Worm (Caenorhabditis elegans): ENCODE results near the gene Y46E12A.3.

The Y46E12A.3 gene

DNA sequence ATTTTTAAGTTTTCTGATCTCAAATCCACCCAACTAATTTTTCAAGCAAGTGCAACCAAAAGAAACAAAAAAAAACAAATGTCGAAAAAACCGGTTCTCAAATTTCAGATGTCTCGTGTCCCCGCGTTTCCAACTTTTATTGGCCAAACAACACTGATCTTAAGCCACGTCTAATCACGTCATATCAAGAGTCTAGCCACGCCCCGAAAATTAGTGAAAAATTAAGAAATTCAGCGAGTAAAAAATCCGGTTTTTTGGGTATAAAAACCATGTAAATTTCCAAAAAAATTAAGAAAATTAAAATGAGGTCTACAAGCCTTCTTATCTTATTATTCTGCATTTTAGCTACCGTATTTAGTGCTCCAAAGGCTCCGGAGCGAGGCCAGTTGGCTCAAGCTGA lies 8.5 kb upstream of the Y46E12A.3 start, which contains the start of gene cnc-6:
cnc-6 (plus strand) TSS at position 301 of the 400 bp plus-strand sequence.
- no peak for TF ChIP-seq efl-1 (GFP tag; optimal IDR thresholded peaks at IDR 0.05)
- TF ChIP-seq madf-3 (GFP tag; IDR thresholded peaks at IDR 0.05), result no peak
- no peak for TF ChIP-seq xnd-1 (tag; optimal IDR thresholded peaks at IDR 0.05)
- TF ChIP-seq ceh-27 (GFP tag; optimal IDR thresholded peaks at IDR 0.05), result no peak
- TF ChIP-seq tbp1 (GFP tag; optimal IDR thresholded peaks at IDR 0.05), result no peak
- no peak for TF ChIP-seq F37B4.10 (GFP tag; IDR thresholded peaks at IDR 0.05)
- TF ChIP-seq lin-35 (GFP tag; optimal IDR thresholded peaks at IDR 0.05), result no peak
- no peak for TF ChIP-seq F57A8.1 (GFP tag; optimal IDR thresholded peaks at IDR 0.05)
- TF ChIP-seq ama-1 (optimal IDR thresholded peaks at IDR 0.05), result no peak
- TF ChIP-seq ama-1 (GFP tag; optimal IDR thresholded peaks at IDR 0.05), result no peak
- no peak for TF ChIP-seq gei-17 (GFP tag; optimal IDR thresholded peaks at IDR 0.05)
- no peak for TF ChIP-seq bed-2 (GFP tag; IDR thresholded peaks at IDR 0.05)
- TF ChIP-seq aptf-2 (GFP tag; conservative IDR thresholded peaks at IDR 0.05), result no peak
- no peak for TF ChIP-seq Y95B8A.8 (GFP tag; IDR thresholded peaks at IDR 0.05)
- TF ChIP-seq akir-1 (GFP tag; optimal IDR thresholded peaks at IDR 0.05), result no peak
- no peak for TF ChIP-seq F39B2.1 (GFP tag; IDR thresholded peaks at IDR 0.05)
- TF ChIP-seq attf-3 (GFP tag; conservative IDR thresholded peaks at IDR 0.05), result no peak
- TF ChIP-seq nhr-179 (tag; optimal IDR thresholded peaks at IDR 0.05), result no peak
- TF ChIP-seq ceh-40 (GFP tag; IDR thresholded peaks at IDR 0.05), result no peak
- no peak for TF ChIP-seq die-1 (tag; optimal IDR thresholded peaks at IDR 0.05)

DNA sequence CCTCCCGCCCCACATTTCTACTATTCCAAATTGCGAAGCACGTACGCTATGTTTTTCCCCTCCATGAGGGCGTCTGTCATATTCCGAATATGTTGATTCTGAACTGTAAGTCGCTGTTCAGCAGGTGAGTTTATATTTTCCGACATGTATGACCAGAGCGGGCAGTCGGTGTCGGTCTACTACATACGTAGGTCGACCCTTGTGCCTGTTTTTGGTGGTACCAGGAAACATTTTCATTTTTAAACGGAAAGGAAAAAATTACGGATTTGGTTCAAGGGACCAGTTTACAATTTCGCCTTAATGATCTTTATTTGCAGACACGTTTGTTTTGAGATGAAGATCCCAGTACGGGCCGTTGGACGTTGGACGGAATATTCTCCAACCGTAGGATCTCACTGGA lies 3.9 kb upstream of the Y46E12A.3 start, which contains the start of gene Y46E12A.2:
Y46E12A.2 (plus strand) TSS at position 301 of the 400 bp plus-strand sequence.
- TF ChIP-seq sea-2 (GFP tag; IDR thresholded peaks at IDR 0.05) (no peak), him-1 (tag; optimal IDR thresholded peaks at IDR 0.05) (no peak), snpc-3.4 (tag; optimal IDR thresholded peaks at IDR 0.05) (no peak), F33H1.4 (GFP tag; IDR thresholded peaks at IDR 0.05) (no peak), B0019.2 (GFP tag; conservative IDR thresholded peaks at IDR 0.05) (no peak), lsy-27 (tag; optimal IDR thresholded peaks at IDR 0.05; ENCODE audit: borderline replicate concordance, insufficient read depth) (no peak), C06A6.2 (GFP tag; conservative IDR thresholded peaks at IDR 0.05) (no peak), madf-6 (GFP tag; IDR thresholded peaks at IDR 0.05) (no peak), atf-7 (tag; optimal IDR thresholded peaks at IDR 0.05) (no peak), lin-26 (GFP tag; IDR thresholded peaks at IDR 0.05) (no peak), Y53F4B.3 (GFP tag; IDR thresholded peaks at IDR 0.05) (no peak), F23B12.7 (tag; optimal IDR thresholded peaks at IDR 0.05; ENCODE audit: insufficient read depth) (no peak), egl-44 (GFP tag; IDR thresholded peaks at IDR 0.05) (no peak), K11D2.4 (GFP tag; IDR thresholded peaks at IDR 0.05) (no peak), egl-18 (GFP tag; IDR thresholded peaks at IDR 0.05) (no peak), ets-4 (GFP tag; optimal IDR thresholded peaks at IDR 0.05) (no peak), hmg-1.2 (GFP tag; IDR thresholded peaks at IDR 0.05) (no peak), attf-3 (GFP tag; conservative IDR thresholded peaks at IDR 0.05) (no peak), ztf-26 (tag; optimal IDR thresholded peaks at IDR 0.05) (no peak), tbp1 (GFP tag; optimal IDR thresholded peaks at IDR 0.05) (no peak)

DNA sequence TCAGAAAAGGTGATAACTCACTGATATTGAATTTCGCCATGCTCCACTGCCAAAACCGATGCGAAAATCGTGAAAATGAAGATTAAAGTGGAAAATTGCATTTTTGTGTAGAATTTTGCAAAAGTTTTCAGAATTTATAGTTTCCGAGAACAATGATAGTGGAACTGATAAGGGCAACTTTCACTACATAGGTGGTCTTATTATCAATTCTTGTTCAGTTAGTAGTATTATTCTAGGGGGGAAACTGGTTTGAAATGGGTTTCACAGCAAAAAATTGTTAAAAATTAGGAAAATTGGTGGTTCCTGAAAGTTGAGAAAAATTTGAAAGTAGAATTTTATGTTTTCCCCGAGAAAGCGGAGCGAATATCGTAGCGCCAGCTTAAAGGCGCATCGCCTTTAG lies 3.4 kb upstream of the Y46E12A.3 start, which contains the start of gene Y46E12A.5:
Y46E12A.5 (minus strand) TSS at position 101 of the 400 bp plus-strand sequence.
- TF ChIP-seq sdz-38 (tag; optimal IDR thresholded peaks at IDR 0.05) (no peak), cebp-1 (GFP tag; IDR thresholded peaks at IDR 0.05) (no peak), cebp-1 (tag; optimal IDR thresholded peaks at IDR 0.05) (no peak), ekl-4 (GFP tag; IDR thresholded peaks at IDR 0.05) (no peak), mes-4 (tag; optimal IDR thresholded peaks at IDR 0.05) (no peak), somi-1 (GFP tag; optimal IDR thresholded peaks at IDR 0.05) (no peak), tlf-1 (GFP tag; optimal IDR thresholded peaks at IDR 0.05) (no peak), attf-3 (GFP tag; conservative IDR thresholded peaks at IDR 0.05) (no peak), egrh-3 (GFP tag; IDR thresholded peaks at IDR 0.05) (no peak), F10E7.11 (tag; optimal IDR thresholded peaks at IDR 0.05) (no peak), F22D6.2 (tag; optimal IDR thresholded peaks at IDR 0.05) (no peak), ama-1 (optimal IDR thresholded peaks at IDR 0.05) (no peak), ama-1 (GFP tag; optimal IDR thresholded peaks at IDR 0.05) (no peak), Y95B8A.8 (GFP tag; IDR thresholded peaks at IDR 0.05) (no peak), xnd-1 (tag; optimal IDR thresholded peaks at IDR 0.05) (no peak), tbx-9 (tag; optimal IDR thresholded peaks at IDR 0.05; ENCODE audit: borderline replicate concordance) (no peak)
